Worm (Caenorhabditis elegans) whole organism, L2 larva: ENCODE data around the gene col-97.

Experiments used
- F13H6.1 ChIP-seq: sonication (generic microtip); optimal IDR thresholded peaks from 2 replicates; lab custom pipeline; 2016; ENCODE audit warnings: missing genetic modification characterization, missing compliant biosample characterization
- ZK546.5 ChIP-seq: sonication (generic microtip); optimal IDR thresholded peaks from 2 replicates; lab custom pipeline; 2017; ENCODE audit warnings: missing biosample characterization, missing genetic modification characterization
- alr-1 ChIP-seq: fragments of 150-350 bp; optimal IDR thresholded peaks from 2 replicates; lab custom pipeline; 2014; ENCODE audit warnings: missing biosample characterization, missing genetic modification characterization
- aly-2 ChIP-seq: fragments of 150-350 bp; optimal IDR thresholded peaks from 2 replicates; lab custom pipeline; 2014; ENCODE audit warnings: missing biosample characterization, missing genetic modification characterization
- ama-1 ChIP-seq: fragments of 150-350 bp; optimal IDR thresholded peaks from 2 replicates; lab custom pipeline; 2018; ENCODE audit warnings: inconsistent platforms
- blmp-1 ChIP-seq: sonication (generic microtip); optimal IDR thresholded peaks from 2 replicates; lab custom pipeline; 2017; ENCODE audit warnings: missing genetic modification characterization, mild to moderate bottlenecking, missing compliant biosample characterization, antibody characterized with exemption, moderate library complexity; ENCODE audit not compliant: insufficient read depth
- ceh-16 ChIP-seq: fragments of 150-350 bp; optimal IDR thresholded peaks from 2 replicates; lab custom pipeline; 2014; ENCODE audit warnings: missing biosample characterization, missing genetic modification characterization
- crh-2 ChIP-seq: sonication (generic microtip); optimal IDR thresholded peaks from 2 replicates; lab custom pipeline; 2017; ENCODE audit warnings: missing biosample characterization, missing genetic modification characterization
- dmd-4 ChIP-seq: sonication (generic microtip); optimal IDR thresholded peaks from 2 replicates; lab custom pipeline; 2017; ENCODE audit warnings: missing biosample characterization, missing genetic modification characterization
- egl-27 ChIP-seq: sonication (generic microtip); optimal IDR thresholded peaks from 3 replicates; lab custom pipeline; 2017; ENCODE audit warnings: missing biosample characterization, missing genetic modification reagents, missing genetic modification characterization
- elt-3 ChIP-seq: sonication (generic microtip); optimal IDR thresholded peaks from 2 replicates; lab custom pipeline; 2017; ENCODE audit warnings: missing biosample characterization, missing genetic modification characterization
- fos-1 ChIP-seq: fragments of 150-350 bp; optimal IDR thresholded peaks from 2 replicates; lab custom pipeline; 2014; ENCODE audit warnings: missing biosample characterization, missing genetic modification characterization
- gmeb-1 ChIP-seq: fragments of 150-350 bp; optimal IDR thresholded peaks from 2 replicates; lab custom pipeline; 2014; ENCODE audit warnings: missing biosample characterization, missing genetic modification characterization
- lin-11 ChIP-seq: fragments of 150-350 bp; sonication (generic microtip); optimal IDR thresholded peaks from 2 replicates; lab custom pipeline; 2014; ENCODE audit warnings: missing biosample characterization, missing genetic modification characterization, inconsistent platforms, mixed read lengths
- lin-39 ChIP-seq: fragments of 150-350 bp; optimal IDR thresholded peaks from 2 replicates; lab custom pipeline; 2014; ENCODE audit warnings: missing biosample characterization, missing genetic modification reagents, missing genetic modification characterization
- lsy-2 ChIP-seq, 2 experiments: fragments of 150-350 bp in 1 of 2; sonication (generic microtip) in 1 of 2; optimal IDR thresholded peaks; 2 replicates each; lab custom pipeline; 2014 to 2017; ENCODE audit warnings: missing biosample characterization in 2 of 2, missing genetic modification characterization in 2 of 2
- mbf-1 ChIP-seq: sonication (generic microtip); optimal IDR thresholded peaks from 2 replicates; lab custom pipeline; 2017; ENCODE audit warnings: missing biosample characterization, missing genetic modification characterization
- nhr-10 ChIP-seq: sonication (generic microtip); optimal IDR thresholded peaks from 2 replicates; lab custom pipeline; 2017; ENCODE audit warnings: missing biosample characterization, missing genetic modification characterization
- nhr-11 ChIP-seq: fragments of 150-350 bp; optimal IDR thresholded peaks from 2 replicates; lab custom pipeline; 2014; ENCODE audit warnings: missing biosample characterization, missing genetic modification characterization
- nhr-129 ChIP-seq: fragments of 150-350 bp; optimal IDR thresholded peaks from 2 replicates; lab custom pipeline; 2014; ENCODE audit warnings: missing biosample characterization, missing genetic modification characterization
- nhr-21 ChIP-seq: fragments of 150-350 bp; optimal IDR thresholded peaks from 2 replicates; lab custom pipeline; 2014; ENCODE audit warnings: missing biosample characterization, missing genetic modification characterization
- nhr-23 ChIP-seq: fragments of 150-350 bp; optimal IDR thresholded peaks from 2 replicates; lab custom pipeline; 2014; ENCODE audit warnings: missing biosample characterization, missing genetic modification reagents, missing genetic modification characterization
- nhr-237 ChIP-seq: fragments of 150-350 bp; optimal IDR thresholded peaks from 2 replicates; lab custom pipeline; 2014; ENCODE audit warnings: missing biosample characterization, missing genetic modification characterization
- nhr-25 ChIP-seq: fragments of 150-350 bp; sonication (generic microtip); optimal IDR thresholded peaks from 3 replicates; lab custom pipeline; 2014; ENCODE audit warnings: missing biosample characterization, missing genetic modification characterization
- nhr-6 ChIP-seq: fragments of 150-350 bp; optimal IDR thresholded peaks from 2 replicates; lab custom pipeline; 2014; ENCODE audit warnings: missing biosample characterization, missing genetic modification characterization
- peb-1 ChIP-seq: fragments of 150-350 bp; optimal IDR thresholded peaks from 2 replicates; lab custom pipeline; 2014; ENCODE audit warnings: missing biosample characterization, missing genetic modification characterization
- skn-1 ChIP-seq: sonication (generic microtip); optimal IDR thresholded peaks from 2 replicates; lab custom pipeline; 2017; ENCODE audit warnings: missing biosample characterization, missing genetic modification characterization
- sma-3 ChIP-seq: sonication (generic microtip); optimal IDR thresholded peaks from 2 replicates; lab custom pipeline; 2016; ENCODE audit warnings: missing genetic modification reagents, missing genetic modification characterization, missing compliant biosample characterization
- snpc-4 ChIP-seq: fragments of 150-350 bp; optimal IDR thresholded peaks from 2 replicates; lab custom pipeline; 2014; ENCODE audit warnings: missing biosample characterization, missing genetic modification characterization
- unc-39 ChIP-seq: fragments of 150-350 bp; optimal IDR thresholded peaks from 2 replicates; lab custom pipeline; 2014; ENCODE audit warnings: missing biosample characterization, missing genetic modification characterization
- unc-55 ChIP-seq: fragments of 150-350 bp; sonication (generic microtip); optimal IDR thresholded peaks from 3 replicates; lab custom pipeline; 2014; ENCODE audit warnings: missing biosample characterization, missing genetic modification reagents, missing genetic modification characterization
- zag-1 ChIP-seq: fragments of 150-350 bp; optimal IDR thresholded peaks from 2 replicates; lab custom pipeline; 2014; ENCODE audit warnings: missing biosample characterization, missing genetic modification characterization
- ztf-1 ChIP-seq: fragments of 200-800 bp; sonication (Bioruptor generic); conservative IDR thresholded peaks from 2 replicates; pipeline ENCODE4 v1.3.6; 2022; ENCODE audit warnings: missing genetic modification characterization, missing compliant biosample characterization

The col-97 gene

ce11 chrIII:12993607-12994006 is at the start of gene col-97:
Gene col-97, minus strand, starts transcription at chrIII:12993707.
- TF ChIP-seq fos-1 (no peak), ceh-16 (tag; lab: Kevin White, UChicago) (no peak), aly-2 (no peak), skn-1 (tag; lab: Kevin White, UChicago) (no peak), unc-55 (no peak), nhr-237 (tag; lab: Kevin White, UChicago) (no peak), alr-1 (tag; lab: Kevin White, UChicago) (no peak), lsy-2 (tag; optimal IDR thresholded peaks at IDR 0.05; lab: Kevin White, UChicago) (no peak), ztf-1 (GFP tag; lab: Robert Waterston, UW) (no peak), zag-1 (tag; lab: Kevin White, UChicago) (no peak), egl-27 (tag; lab: Kevin White, UChicago) (no peak), sma-3 (GFP tag; lab: Kevin White, UChicago) (no peak), ZK546.5 (tag; lab: Kevin White, UChicago) (no peak), lin-39 (tag; lab: Kevin White, UChicago) (no peak), nhr-6 (tag; lab: Kevin White, UChicago) (no peak), nhr-25 (tag; lab: Kevin White, UChicago) (no peak), mbf-1 (no peak)
- TF ChIP-seq, all 48 proteins: peak for 0

- TF ChIP-seq nhr-6 (tag; lab: Kevin White, UChicago) = no peak
- TF ChIP-seq unc-55 = no peak
- TF ChIP-seq nhr-129 (tag; lab: Kevin White, UChicago) = no peak
- TF ChIP-seq blmp-1 (tag; lab: Kevin White, UChicago) = no peak
- no peak for TF ChIP-seq crh-2
- TF ChIP-seq lin-39 (tag; lab: Kevin White, UChicago) = no peak
- no peak for TF ChIP-seq snpc-4
- TF ChIP-seq nhr-21 (tag; lab: Kevin White, UChicago) = no peak
- no peak for TF ChIP-seq peb-1 (tag; lab: Kevin White, UChicago)
- no peak for TF ChIP-seq nhr-23 (tag; lab: Kevin White, UChicago)
- no peak for TF ChIP-seq nhr-10 (tag; lab: Kevin White, UChicago)
- no peak for TF ChIP-seq nhr-11 (tag; lab: Kevin White, UChicago)
- TF ChIP-seq ama-1 (lab: Kevin White, UChicago) = no peak
Measured at ce11 chrIII:13039739-13040138, 46.2 kb upstream of the col-97 start, which contains the start of gene F54F12.2. Gene F54F12.2, plus strand, starts transcription at chrIII:13040039.

ce11 chrIII:13032429-13033018 is 39.0 kb upstream of the col-97 start:
- no peak for TF ChIP-seq lin-11 (tag; lab: Kevin White, UChicago)
- no peak for TF ChIP-seq F13H6.1 (tag; lab: Kevin White, UChicago)

ce11 chrIII:13031701-13032100 is 38.2 kb upstream of the col-97 start, which contains the start of gene F14F7.5:
Gene F14F7.5, plus strand, starts transcription at chrIII:13032001.
- TF ChIP-seq lin-39 (tag; lab: Kevin White, UChicago) = no peak
- TF ChIP-seq elt-3 = no peak
- TF ChIP-seq unc-39 (tag; lab: Kevin White, UChicago) = no peak
- TF ChIP-seq blmp-1 (tag; lab: Kevin White, UChicago) = no peak
- TF ChIP-seq crh-2 = no peak
- TF ChIP-seq unc-55 = no peak
- no peak for TF ChIP-seq aly-2
- no peak for TF ChIP-seq egl-27 (tag; lab: Kevin White, UChicago)

- no peak for TF ChIP-seq nhr-21 (tag; lab: Kevin White, UChicago)
Measured at ce11 chrIII:13030551-13030950, 37.0 kb upstream of the col-97 start, which contains the start of gene F14F7.7. Gene F14F7.7, plus strand, starts transcription at chrIII:13030904.

ce11 chrIII:13029608-13030007 is 36.1 kb upstream of the col-97 start, which contains the start of gene F14F7.4:
Gene F14F7.4, minus strand, starts transcription at chrIII:13029708.
- TF ChIP-seq dmd-4 (tag; lab: Kevin White, UChicago) (no peak), nhr-129 (tag; lab: Kevin White, UChicago) (no peak), nhr-25 (tag; lab: Kevin White, UChicago) (no peak), crh-2 (no peak), gmeb-1 (tag; lab: Kevin White, UChicago) (no peak)
